Fruit fly (Drosophila melanogaster): ENCODE data around the gene ND-ASHI.

The ND-ASHI gene

dm6 chrX:6719968-6720367 lies 41.0 kb upstream of the ND-ASHI start (continued):
- TF ChIP-seq CG4360 (GFP tag; IDR thresholded peaks at IDR 0.05) (no peak), yki (optimal IDR thresholded peaks at IDR 0.05) (no peak), MBD-R2 (GFP tag; IDR thresholded peaks at IDR 0.05) (peak; percentile 13; the same call in 1 of the 2 replicates), CG3407 (GFP tag; optimal IDR thresholded peaks at IDR 0.05) (no peak), CG16863 (GFP tag; optimal IDR thresholded peaks at IDR 0.05) (no peak), D (optimal IDR thresholded peaks at IDR 0.05) (no peak), D (GFP tag; optimal IDR thresholded peaks at IDR 0.05) (no peak), H15 (GFP tag; IDR thresholded peaks at IDR 0.05) (no peak), CG10543 (GFP tag; optimal IDR thresholded peaks at IDR 0.05) (peak; percentile 45), CG16815 (GFP tag; optimal IDR thresholded peaks at IDR 0.05) (no peak), CG1792 (GFP tag; optimal IDR thresholded peaks at IDR 0.05) (no peak), cwo (GFP tag; optimal IDR thresholded peaks at IDR 0.05) (no peak), CG5245 (GFP tag; optimal IDR thresholded peaks at IDR 0.05) (no peak), CG16779 (GFP tag; IDR thresholded peaks at IDR 0.05) (no peak), CG1529 (GFP tag; optimal IDR thresholded peaks at IDR 0.05) (no peak), ac (GFP tag; optimal IDR thresholded peaks at IDR 0.05) (no peak), CG9215 (GFP tag; IDR thresholded peaks at IDR 0.05) (no peak), Hey (tag; optimal IDR thresholded peaks at IDR 0.05) (no peak), CG7786 (GFP tag; optimal IDR thresholded peaks at IDR 0.05) (no peak), CG3065 (GFP tag; optimal IDR thresholded peaks at IDR 0.05) (no peak), insv (GFP tag; optimal IDR thresholded peaks at IDR 0.05) (no peak), Aef1 (GFP tag; IDR thresholded peaks at IDR 0.05) (no peak), sr (GFP tag; IDR thresholded peaks at IDR 0.05) (no peak), ro (GFP tag; IDR thresholded peaks at IDR 0.05) (no peak), CG17385 (GFP tag; optimal IDR thresholded peaks at IDR 0.05) (peak; percentile 0), al (GFP tag; IDR thresholded peaks at IDR 0.05) (peak; percentile 24; the same call in 1 of the 2 replicates), CG2116 (GFP tag; optimal IDR thresholded peaks at IDR 0.05) (no peak), zen (tag; optimal IDR thresholded peaks at IDR 0.05) (no peak), Sin3A (optimal IDR thresholded peaks at IDR 0.05) (no peak), otp (GFP tag; IDR thresholded peaks at IDR 0.05) (no peak), CG7839 (tag; optimal IDR thresholded peaks at IDR 0.05) (no peak), bab2 (GFP tag; optimal IDR thresholded peaks at IDR 0.05) (peak; percentile 26), CG3281 (GFP tag; optimal IDR thresholded peaks at IDR 0.05) (peak; percentile 41), tna (GFP tag; IDR thresholded peaks at IDR 0.05; ENCODE audit: partially characterized antibody) (no peak), E2f2 (GFP tag; IDR thresholded peaks at IDR 0.05) (0 out of 2 replicates have a peak, but pooled peaks have one; percentile 18), Fer1 (GFP tag; optimal IDR thresholded peaks at IDR 0.05) (peak; percentile 39), YL-1 (GFP tag; optimal IDR thresholded peaks at IDR 0.05) (no peak), bowl (GFP tag; IDR thresholded peaks at IDR 0.05) (no peak), Hsf (GFP tag; optimal IDR thresholded peaks at IDR 0.05) (no peak), vvl (GFP tag; IDR thresholded peaks at IDR 0.05) (peak; percentile 29; the same call in 1 of the 2 replicates), CG32532 (GFP tag; IDR thresholded peaks at IDR 0.05) (no peak), CG10462 (GFP tag; optimal IDR thresholded peaks at IDR 0.05) (no peak), pan (optimal IDR thresholded peaks at IDR 0.05) (no peak), pan (GFP tag; optimal IDR thresholded peaks at IDR 0.05 in 1 of 2, IDR thresholded peaks at IDR 0.05 in 1 of 2) (no peak), Atf-2 (GFP tag; optimal IDR thresholded peaks at IDR 0.05) (no peak), CG3995 (GFP tag; optimal IDR thresholded peaks at IDR 0.05) (no peak), nerfin-1 (tag; optimal IDR thresholded peaks at IDR 0.05) (peak; percentile 12), jumu (GFP tag; optimal IDR thresholded peaks at IDR 0.05) (no peak), CG8359 (GFP tag; optimal IDR thresholded peaks at IDR 0.05; ENCODE audit: borderline replicate concordance) (no peak), ash1 (GFP tag; optimal IDR thresholded peaks at IDR 0.05) (no peak), crc (GFP tag; optimal IDR thresholded peaks at IDR 0.05) (no peak), sc (optimal IDR thresholded peaks at IDR 0.05) (no peak), sc (GFP tag; optimal IDR thresholded peaks at IDR 0.05) (no peak), CG6272 (GFP tag; IDR thresholded peaks at IDR 0.05) (no peak)

Data from whole organism, embryonic.